Worm (Caenorhabditis elegans): ENCODE data around the gene F09E10.5.

Gene F09E10.5

DNA sequence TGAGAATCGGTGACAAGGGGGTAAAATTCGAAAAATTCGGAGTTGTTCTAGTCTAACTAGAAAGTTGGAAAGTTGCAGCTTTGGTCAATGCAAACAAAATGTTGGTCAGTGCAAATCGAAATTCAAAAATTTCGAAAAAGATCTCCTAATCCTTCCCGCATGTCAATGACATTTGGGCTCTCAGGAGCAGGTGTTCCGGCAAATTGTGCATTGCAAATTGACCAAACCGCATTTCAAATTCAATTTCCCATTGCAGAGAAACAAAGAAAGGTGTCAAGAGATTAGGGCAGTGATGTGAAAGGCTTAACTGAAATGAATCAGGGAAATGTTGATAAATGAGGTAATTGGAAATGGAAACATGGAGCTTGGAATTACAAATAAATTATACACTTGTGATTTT lies 29.1 kb upstream of the F09E10.5 start:
- TF ChIP-seq nhr-12 (tag; optimal IDR thresholded peaks at IDR 0.05) (no peak), mls-2 (tag; optimal IDR thresholded peaks at IDR 0.05) (no peak), M03D4.4 (tag; optimal IDR thresholded peaks at IDR 0.05) (no peak), ztf-11 (tag; optimal IDR thresholded peaks at IDR 0.05) (no peak), hlh-1 (tag; optimal IDR thresholded peaks at IDR 0.05) (peak; percentile 47), ces-1 (GFP tag; optimal IDR thresholded peaks at IDR 0.05) (peak; percentile 74), snpc-4 (tag; optimal IDR thresholded peaks at IDR 0.05) (no peak)

DNA sequence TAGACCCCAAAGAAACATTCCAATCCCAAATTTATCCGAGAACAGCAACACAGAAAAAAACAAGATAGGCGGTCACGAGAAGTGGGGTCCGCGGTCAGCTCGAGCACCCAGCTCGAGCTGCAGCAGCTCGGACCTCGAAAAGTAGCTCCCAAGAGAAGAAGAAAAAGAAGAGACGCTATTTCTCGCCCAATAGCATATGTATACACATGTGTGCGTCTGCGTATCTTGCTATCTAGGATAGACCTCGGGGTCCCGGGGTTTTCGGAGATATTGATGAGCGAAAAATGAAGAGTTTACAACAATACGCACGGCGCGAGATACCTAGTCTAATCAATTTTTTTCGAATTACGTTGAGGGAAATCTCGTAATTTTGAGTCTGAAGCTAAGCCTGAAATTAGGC lies 27.9 kb upstream of the F09E10.5 start:
- TF ChIP-seq blmp-1 (tag; optimal IDR thresholded peaks at IDR 0.05) (no peak), hlh-1 (tag; optimal IDR thresholded peaks at IDR 0.05) (peak; percentile 71), unc-62 (GFP tag; optimal IDR thresholded peaks at IDR 0.05) (peak; percentile 1), ces-1 (GFP tag; optimal IDR thresholded peaks at IDR 0.05) (peak; percentile 5), zip-8 (tag; optimal IDR thresholded peaks at IDR 0.05) (no peak), flh-1 (GFP tag; optimal IDR thresholded peaks at IDR 0.05) (no peak), sptf-1 (tag; optimal IDR thresholded peaks at IDR 0.05) (peak; percentile 2), unc-120 (tag; optimal IDR thresholded peaks at IDR 0.05; ENCODE audit: poor library complexity, severe bottlenecking) (peak; percentile 68)

DNA sequence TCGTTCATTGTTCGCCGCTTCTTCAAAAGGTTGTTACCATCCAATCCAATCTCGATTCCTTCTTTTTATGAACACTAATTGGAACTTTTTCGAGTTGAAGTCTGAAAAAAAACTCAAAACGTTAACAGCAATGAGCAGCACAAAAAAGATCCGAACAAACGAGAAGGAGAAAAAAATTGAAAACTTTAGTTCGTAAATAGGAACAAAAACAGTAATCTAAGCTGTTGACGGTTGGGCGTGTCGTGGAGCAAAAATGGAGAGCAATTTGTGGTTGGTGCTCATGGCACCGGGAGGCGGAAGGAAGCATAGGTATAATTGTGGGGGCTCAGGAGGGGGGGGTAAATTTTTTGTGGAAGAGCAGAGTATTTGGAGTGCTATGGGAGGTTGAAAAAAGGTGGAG lies 27.2 kb upstream of the F09E10.5 start, which contains the start of gene toca-1:
toca-1 (minus strand) TSS at position 101 of the 400 bp plus-strand sequence.
- no peak for TF ChIP-seq cnd-1 (tag; optimal IDR thresholded peaks at IDR 0.05)
- no peak for TF ChIP-seq ceh-39 (tag; optimal IDR thresholded peaks at IDR 0.05)

DNA sequence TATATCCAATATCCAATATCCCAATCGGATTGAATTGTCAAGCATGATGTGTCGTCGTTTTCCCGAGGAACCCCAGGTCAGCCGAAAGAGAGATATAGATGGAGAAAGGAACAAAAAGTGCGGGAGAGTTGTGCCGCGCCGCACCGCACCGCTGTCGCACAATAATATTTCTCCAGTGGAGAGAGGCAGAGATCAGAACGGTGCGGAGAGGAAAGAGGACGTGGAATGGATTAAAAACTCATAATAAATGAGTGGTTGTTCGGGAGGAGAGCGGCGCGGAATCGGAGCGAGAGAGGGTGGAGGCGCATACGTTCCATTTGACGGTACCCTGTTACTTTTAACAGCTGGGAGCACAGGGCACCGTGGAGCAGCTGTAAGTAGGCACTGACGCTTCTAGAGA lies 23.4 kb upstream of the F09E10.5 start:
- TF ChIP-seq unc-120 (tag; optimal IDR thresholded peaks at IDR 0.05; ENCODE audit: poor library complexity, severe bottlenecking): peak; percentile 4
- no peak for TF ChIP-seq ceh-39 (tag; optimal IDR thresholded peaks at IDR 0.05)
- TF ChIP-seq zip-8 (tag; optimal IDR thresholded peaks at IDR 0.05): no peak
- TF ChIP-seq lin-13 (tag; optimal IDR thresholded peaks at IDR 0.05): no peak

DNA sequence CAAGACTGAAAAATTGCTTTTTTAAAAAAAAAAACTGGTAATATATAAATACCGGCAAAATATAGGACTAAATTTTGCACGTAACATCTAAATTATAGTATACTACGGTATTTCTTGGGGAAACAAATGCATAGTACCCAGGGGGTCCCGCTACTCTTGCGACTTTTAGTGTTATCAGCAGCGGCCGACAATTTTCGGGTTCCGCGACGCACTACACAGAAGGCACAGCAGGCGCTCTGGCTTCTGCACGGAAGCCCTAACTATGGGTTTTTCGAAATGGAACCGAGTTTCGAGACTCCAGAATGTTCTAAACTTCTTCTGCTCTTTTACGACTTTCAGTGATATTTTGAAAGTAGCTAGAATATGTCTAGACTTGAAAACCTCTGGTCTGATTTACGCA lies 22.4 kb upstream of the F09E10.5 start:
- TF ChIP-seq ceh-83 (GFP tag; optimal IDR thresholded peaks at IDR 0.05) (no peak), lin-32 (GFP tag; optimal IDR thresholded peaks at IDR 0.05) (no peak), ztf-11 (tag; optimal IDR thresholded peaks at IDR 0.05) (no peak), lsy-2 (tag; optimal IDR thresholded peaks at IDR 0.05) (no peak), nhr-2 (tag; optimal IDR thresholded peaks at IDR 0.05) (no peak), sptf-1 (tag; optimal IDR thresholded peaks at IDR 0.05) (no peak), hlh-1 (tag; optimal IDR thresholded peaks at IDR 0.05) (no peak), elt-1 (tag; optimal IDR thresholded peaks at IDR 0.05; ENCODE audit: borderline replicate concordance, insufficient read depth) (no peak), unc-120 (tag; optimal IDR thresholded peaks at IDR 0.05; ENCODE audit: poor library complexity, severe bottlenecking) (no peak), blmp-1 (tag; optimal IDR thresholded peaks at IDR 0.05) (no peak)

DNA sequence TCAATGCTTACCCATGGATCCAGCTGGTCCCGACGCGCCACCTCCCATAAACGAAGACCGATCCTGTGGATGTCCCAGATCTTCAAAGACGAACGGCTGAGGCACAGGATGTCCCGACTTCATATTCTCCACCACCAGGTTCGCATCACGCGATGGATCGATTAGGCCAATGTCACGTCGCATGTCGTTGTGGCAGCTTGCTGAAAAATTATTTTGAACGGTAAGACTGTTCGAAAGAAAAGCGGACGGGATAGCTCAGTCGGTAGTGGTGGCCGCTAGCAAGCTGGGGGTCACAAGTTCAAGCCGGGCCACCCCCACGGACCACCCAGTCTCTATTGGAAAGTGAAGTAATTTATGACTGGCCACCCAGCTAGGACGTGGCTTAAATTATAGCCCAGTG lies 19.0 kb upstream of the F09E10.5 start:
- TF ChIP-seq hlh-1 (tag; optimal IDR thresholded peaks at IDR 0.05) (no peak), pha-4 (tag; optimal IDR thresholded peaks at IDR 0.05) (no peak), zip-8 (tag; optimal IDR thresholded peaks at IDR 0.05) (no peak), elt-3 (tag; optimal IDR thresholded peaks at IDR 0.05) (no peak), ces-1 (GFP tag; optimal IDR thresholded peaks at IDR 0.05) (no peak), ceh-43 (GFP tag; optimal IDR thresholded peaks at IDR 0.05) (no peak), mls-2 (tag; optimal IDR thresholded peaks at IDR 0.05) (no peak), bed-3 (GFP tag; optimal IDR thresholded peaks at IDR 0.05) (no peak), mep-1 (tag; optimal IDR thresholded peaks at IDR 0.05) (no peak)

DNA sequence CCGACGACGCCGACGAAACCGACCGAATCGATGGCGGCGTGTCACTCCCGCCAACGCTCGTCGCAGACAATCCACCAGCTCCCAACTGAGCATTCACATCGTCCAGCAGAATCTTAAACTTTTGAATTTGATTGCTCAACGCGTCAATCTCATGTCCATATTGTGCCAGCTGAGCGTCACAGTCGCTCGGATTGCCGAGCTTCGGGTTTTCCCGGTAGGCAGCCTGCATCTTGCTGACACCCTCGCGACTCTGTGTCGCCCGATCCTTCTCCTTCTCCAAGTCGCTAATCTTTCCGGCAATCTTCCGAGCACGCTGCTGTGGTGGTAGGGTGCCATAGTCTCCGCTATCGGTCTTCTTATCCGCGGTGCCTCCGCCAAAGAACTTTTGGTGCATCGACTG lies 18.2 kb upstream of the F09E10.5 start:
- TF ChIP-seq lsy-2 (tag; optimal IDR thresholded peaks at IDR 0.05) (no peak), unc-62 (GFP tag; optimal IDR thresholded peaks at IDR 0.05) (no peak), mab-5 (tag; optimal IDR thresholded peaks at IDR 0.05) (no peak), sem-2 (GFP tag; optimal IDR thresholded peaks at IDR 0.05) (no peak), elt-3 (tag; optimal IDR thresholded peaks at IDR 0.05) (no peak), sptf-1 (tag; optimal IDR thresholded peaks at IDR 0.05) (no peak), nhr-28 (tag; optimal IDR thresholded peaks at IDR 0.05) (no peak), zip-8 (tag; optimal IDR thresholded peaks at IDR 0.05) (no peak), nhr-237 (tag; optimal IDR thresholded peaks at IDR 0.05) (no peak), pha-4 (tag; optimal IDR thresholded peaks at IDR 0.05) (no peak), ham-2 (GFP tag; optimal IDR thresholded peaks at IDR 0.05) (no peak), mls-2 (tag; optimal IDR thresholded peaks at IDR 0.05) (no peak), lin-32 (GFP tag; optimal IDR thresholded peaks at IDR 0.05) (no peak), nhr-76 (tag; optimal IDR thresholded peaks at IDR 0.05) (no peak)

Data from whole organism, mixed stage, embryonic.